Worm (Caenorhabditis elegans): Measurements from ENCODE around the gene hal-3.

hal-3 gene

DNA sequence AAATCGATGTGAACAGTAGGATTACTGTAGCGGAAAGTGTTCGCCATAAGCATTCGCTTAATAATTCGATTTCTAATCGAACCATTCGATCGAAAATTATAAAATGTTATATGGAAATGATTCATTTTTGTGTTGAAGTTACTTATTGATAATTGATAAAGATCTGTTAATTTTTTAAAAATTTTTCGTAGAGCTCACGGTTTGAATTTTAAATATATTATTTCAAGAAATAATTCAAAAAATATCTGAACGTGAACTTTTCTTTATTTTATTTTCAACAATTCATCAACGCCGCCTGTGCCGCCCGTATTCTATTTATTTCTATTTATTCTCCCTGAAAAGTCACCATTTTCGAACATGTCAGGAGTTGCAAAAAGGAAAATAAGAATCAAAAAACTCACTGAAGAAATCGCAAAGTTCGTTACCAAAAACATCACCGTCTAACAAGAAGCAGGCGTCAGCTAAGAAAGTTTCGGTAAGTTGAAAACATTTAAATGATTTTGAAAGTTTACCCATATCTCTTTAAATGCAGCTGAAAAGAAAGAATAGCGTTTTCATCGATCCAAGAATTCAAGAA lies 5.5 kb downstream of the hal-3 start, which contains the start of the genes T15H9.5 and T15H9.4:
Gene T15H9.5 (minus strand): TSS at position 101 of the 577 bp plus-strand sequence.
Gene T15H9.4 (plus strand): TSS at position 527 of the 577 bp plus-strand sequence.
- TF ChIP-seq nhr-48 (tag; optimal IDR thresholded peaks at IDR 0.05) (no peak), zip-2 (tag; optimal IDR thresholded peaks at IDR 0.05) (no peak), mxl-2 (GFP tag; conservative IDR thresholded peaks at IDR 0.05) (no peak), vab-7 (GFP tag; IDR thresholded peaks at IDR 0.05) (no peak), lin-15B (tag; optimal IDR thresholded peaks at IDR 0.05) (no peak)

- TF ChIP-seq nhr-48 (tag; optimal IDR thresholded peaks at IDR 0.05) = no peak
- no peak for TF ChIP-seq ceh-32 (tag; optimal IDR thresholded peaks at IDR 0.05; ENCODE audit: poor library complexity)
- no peak for TF ChIP-seq hmg-1.1 (GFP tag; IDR thresholded peaks at IDR 0.05)
- no peak for TF ChIP-seq mxl-2 (GFP tag; conservative IDR thresholded peaks at IDR 0.05)
- no peak for TF ChIP-seq tra-1 (GFP tag; IDR thresholded peaks at IDR 0.05)
- TF ChIP-seq aha-1 (tag) = no peak
- TF ChIP-seq ceh-28 (tag; optimal IDR thresholded peaks at IDR 0.05) = no peak
- no peak for TF ChIP-seq pqm-1 (tag; optimal IDR thresholded peaks at IDR 0.05)
- no peak for TF ChIP-seq F49E8.2 (tag; optimal IDR thresholded peaks at IDR 0.05; ENCODE audit: borderline replicate concordance)
- no peak for TF ChIP-seq unc-39 (tag; optimal IDR thresholded peaks at IDR 0.05)
- no peak for TF ChIP-seq ces-1 (GFP tag; optimal IDR thresholded peaks at IDR 0.05)
- TF ChIP-seq lin-38 (GFP tag; IDR thresholded peaks at IDR 0.05) = no peak
- TF ChIP-seq F10B5.3 (tag; optimal IDR thresholded peaks at IDR 0.05) = no peak
- no peak for TF ChIP-seq ama-1 (optimal IDR thresholded peaks at IDR 0.05)
- TF ChIP-seq Y48G9A.11 (GFP tag; IDR thresholded peaks at IDR 0.05) = no peak
- TF ChIP-seq mdt-29 (GFP tag; IDR thresholded peaks at IDR 0.05) = no peak
- TF ChIP-seq spr-3 (GFP tag; optimal IDR thresholded peaks at IDR 0.05) = no peak
Measured at ce11 chrII:9609296-9609695, 7.6 kb downstream of the hal-3 start, which contains the start of gene pap-2. Gene pap-2, minus strand, starts transcription at chrII:9609396.

DNA sequence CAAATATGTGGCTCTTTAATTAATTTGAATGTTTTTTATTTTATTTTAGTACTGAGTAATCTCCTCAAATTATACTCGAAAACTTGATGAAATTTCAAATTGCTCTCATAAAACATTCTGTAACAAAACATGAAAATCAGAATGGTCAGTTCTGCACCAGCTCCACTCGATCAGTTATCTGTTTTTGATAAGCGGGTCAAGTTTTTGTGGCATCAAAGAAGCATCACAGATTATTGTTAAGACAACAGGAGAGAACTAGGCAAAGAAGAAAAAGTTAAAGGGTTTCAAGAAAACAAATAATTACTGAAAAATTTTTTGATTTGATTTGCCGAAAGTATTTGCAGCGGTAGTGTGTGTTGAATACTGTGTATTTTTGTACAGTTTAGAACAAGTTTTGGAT lies 9.8 kb downstream of the hal-3 start:
- TF ChIP-seq spr-1 (tag; optimal IDR thresholded peaks at IDR 0.05) (no peak), hlh-30 (tag; optimal IDR thresholded peaks at IDR 0.05; ENCODE audit: insufficient read depth) (no peak), nhr-28 (tag; optimal IDR thresholded peaks at IDR 0.05) (peak; percentile 42), daf-16 (GFP tag; optimal IDR thresholded peaks at IDR 0.05) (no peak), daf-16 (tag; optimal IDR thresholded peaks at IDR 0.05) (peak; percentile 70), dmd-6 (GFP tag; IDR thresholded peaks at IDR 0.05) (peak; percentile 15; the same call in 1 of the 2 replicates), aha-1 (tag) (no peak), mxl-2 (GFP tag; conservative IDR thresholded peaks at IDR 0.05) (no peak), egl-27 (tag; optimal IDR thresholded peaks at IDR 0.05) (no peak), fkh-10 (GFP tag; optimal IDR thresholded peaks at IDR 0.05) (no peak), dve-1 (tag; optimal IDR thresholded peaks at IDR 0.05; ENCODE audit: insufficient read depth) (peak; percentile 69)

DNA sequence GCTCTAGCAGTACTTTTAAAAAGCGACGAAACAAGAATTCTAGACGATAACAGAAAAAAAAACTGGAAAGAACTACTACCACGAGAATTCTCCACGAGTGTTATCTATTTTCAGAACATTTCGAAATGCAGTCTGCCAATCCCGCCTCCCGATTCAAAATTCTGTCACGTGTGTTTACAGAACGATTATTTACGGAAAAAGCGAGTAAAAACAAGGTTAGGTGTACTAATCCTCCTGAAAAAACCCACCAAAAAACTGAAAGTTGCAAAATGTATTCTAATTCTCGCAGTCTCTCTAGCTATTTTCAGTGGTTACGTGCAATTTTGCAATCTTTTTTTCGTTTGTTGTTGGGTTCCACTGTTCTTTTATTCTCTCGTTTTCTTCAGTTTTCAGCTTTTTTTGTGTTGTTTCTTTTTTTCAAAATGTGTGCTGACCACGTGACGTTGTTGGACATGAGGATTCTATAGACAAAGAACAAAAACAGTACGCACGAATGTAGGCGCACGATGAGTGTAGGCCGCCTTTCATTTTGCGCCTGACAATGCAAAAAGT lies 10.4 kb downstream of the hal-3 start:
- TF ChIP-seq dpl-1 (GFP tag; optimal IDR thresholded peaks at IDR 0.05) (no peak), hlh-11 (tag; optimal IDR thresholded peaks at IDR 0.05) (peak; percentile 38), pha-4 (GFP tag; IDR thresholded peaks at IDR 0.05) (no peak), pha-4 (tag; optimal IDR thresholded peaks at IDR 0.05) (no peak), mdl-1 (tag; optimal IDR thresholded peaks at IDR 0.05) (peak in 1 of 2 experiments; percentile 77), dve-1 (tag; optimal IDR thresholded peaks at IDR 0.05; ENCODE audit: insufficient read depth) (peak; percentile 67), dmd-8 (GFP tag; IDR thresholded peaks at IDR 0.05) (no peak), hif-1 (tag; optimal IDR thresholded peaks at IDR 0.05) (peak; percentile 57 to 97), daf-16 (GFP tag; optimal IDR thresholded peaks at IDR 0.05) (no peak), daf-16 (tag; optimal IDR thresholded peaks at IDR 0.05) (peak; percentile 63), egl-27 (tag; optimal IDR thresholded peaks at IDR 0.05) (no peak), nhr-11 (tag; optimal IDR thresholded peaks at IDR 0.05) (peak; percentile 59), dmd-6 (GFP tag; IDR thresholded peaks at IDR 0.05) (peak; percentile 36), T20F7.1 (GFP tag; optimal IDR thresholded peaks at IDR 0.05) (peak; percentile 2), aha-1 (tag) (peak; percentile 94), hlh-30 (tag; optimal IDR thresholded peaks at IDR 0.05; ENCODE audit: insufficient read depth) (peak; percentile 36)

Data from whole organism, L4 larva.